Fruit fly (Drosophila melanogaster) whole organism, embryonic: Measurements from ENCODE around the gene CG7272.

Experiments
- Asciz ChIP-seq: fragments of 200-800 bp; sonication (Bioruptor generic); optimal IDR thresholded peaks from 2 replicates; lab custom pipeline; 2017; ENCODE audit warnings: missing biosample characterization, mild to moderate bottlenecking, missing genetic modification characterization, missing genetic modification reagents
- Atf3 ChIP-seq: fragments of 200-800 bp; sonication (Bioruptor generic); optimal IDR thresholded peaks from 3 replicates; lab custom pipeline; 2016; ENCODE audit warnings: missing biosample characterization, missing genetic modification characterization
- Atf6 ChIP-seq: fragments of 200-800 bp; sonication (Bioruptor generic); IDR thresholded peaks from 2 replicates; pipeline ENCODE4 v1.3.6; 2022; ENCODE audit warnings: missing biosample characterization, missing genetic modification characterization
- Awh ChIP-seq: fragments of 200-800 bp; sonication (Bioruptor generic); IDR thresholded peaks from 2 replicates; pipeline ENCODE4, ENCODE4 v1.3.6; 2022; ENCODE audit warnings: missing biosample characterization, missing genetic modification characterization
- CG10147 ChIP-seq: fragments of 200-800 bp; sonication (Bioruptor generic); optimal IDR thresholded peaks from 2 replicates; lab custom pipeline; 2019; ENCODE audit warnings: missing biosample characterization, mild to moderate bottlenecking, missing genetic modification characterization, moderate library complexity
- CG12104 ChIP-seq: fragments of 200-800 bp; sonication (Bioruptor generic); optimal IDR thresholded peaks from 3 replicates; lab custom pipeline; 2016; ENCODE audit warnings: missing biosample characterization, missing genetic modification characterization
- CG15073 ChIP-seq: fragments of 200-800 bp; sonication (Bioruptor generic); optimal IDR thresholded peaks from 2 replicates; lab custom pipeline; 2016; ENCODE audit warnings: missing biosample characterization, missing genetic modification characterization
- CG17612 ChIP-seq: fragments of 200-800 bp; sonication (Bioruptor generic); IDR thresholded peaks from 2 replicates; pipeline ENCODE4 v1.3.6; 2022; ENCODE audit warnings: missing biosample characterization, missing genetic modification characterization
- CG17802 ChIP-seq: fragments of 200-800 bp; sonication (Bioruptor generic); optimal IDR thresholded peaks from 2 replicates; lab custom pipeline; 2018; ENCODE audit warnings: missing biosample characterization, mild to moderate bottlenecking, missing genetic modification characterization, moderate library complexity
- CG31224 ChIP-seq: fragments of 200-800 bp; sonication (Bioruptor generic); IDR thresholded peaks from 2 replicates; pipeline ENCODE4 v1.3.6; 2022; ENCODE audit warnings: missing biosample characterization, missing genetic modification characterization
- CG34376 ChIP-seq: fragments of 200-800 bp; sonication (Bioruptor generic); optimal IDR thresholded peaks from 2 replicates; lab custom pipeline; 2018; ENCODE audit warnings: missing biosample characterization, mild to moderate bottlenecking, missing genetic modification characterization
- CG3995 ChIP-seq: fragments of 200-800 bp; sonication (Bioruptor generic); optimal IDR thresholded peaks from 3 replicates; lab custom pipeline; 2016; ENCODE audit warnings: missing biosample characterization, missing genetic modification characterization
- CG4360 ChIP-seq: fragments of 200-800 bp; sonication (Bioruptor generic); IDR thresholded peaks from 2 replicates; pipeline ENCODE4 v1.3.6; 2022; ENCODE audit warnings: missing biosample characterization, missing genetic modification characterization
- CG43689 ChIP-seq: fragments of 200-800 bp; sonication (Bioruptor generic); IDR thresholded peaks from 2 replicates; pipeline ENCODE4 v1.3.6; 2022; ENCODE audit warnings: missing biosample characterization, missing genetic modification characterization
- CG4854 ChIP-seq: fragments of 200-800 bp; sonication (Bioruptor generic); optimal IDR thresholded peaks from 2 replicates; lab custom pipeline; 2016; ENCODE audit warnings: missing biosample characterization, missing genetic modification characterization, inconsistent platforms
- CG6272 ChIP-seq: fragments of 200-800 bp; sonication (Bioruptor generic); IDR thresholded peaks from 2 replicates; pipeline ENCODE4 v1.3.6; 2022; ENCODE audit warnings: missing biosample characterization, missing genetic modification characterization
- CG7745 ChIP-seq: fragments of 200-800 bp; sonication (Bioruptor generic); optimal IDR thresholded peaks from 2 replicates; lab custom pipeline; 2018; ENCODE audit warnings: missing biosample characterization, mild to moderate bottlenecking, missing genetic modification characterization, moderate library complexity
- CG7839 ChIP-seq: fragments of 200-800 bp; sonication (Bioruptor generic); optimal IDR thresholded peaks from 3 replicates; lab custom pipeline; 2018; ENCODE audit warnings: missing biosample characterization, mild to moderate bottlenecking, missing genetic modification characterization, moderate library complexity
- CG7963 ChIP-seq: fragments of 200-800 bp; sonication (Bioruptor generic); IDR thresholded peaks from 3 replicates; pipeline ENCODE4 v1.3.6; 2022; ENCODE audit warnings: missing biosample characterization, missing genetic modification characterization; ENCODE audit not compliant: partially characterized antibody
- CG8478 ChIP-seq: fragments of >200 bp; optimal IDR thresholded peaks from 2 replicates; lab custom pipeline; 2018
- CG9215 ChIP-seq: fragments of 200-800 bp; sonication (Bioruptor generic); IDR thresholded peaks from 2 replicates; pipeline ENCODE4 v1.3.6; 2022; ENCODE audit warnings: missing biosample characterization, missing genetic modification characterization
- CG9437 ChIP-seq: fragments of 200-800 bp; sonication (Bioruptor generic); optimal IDR thresholded peaks from 2 replicates; lab custom pipeline; 2018; ENCODE audit warnings: missing biosample characterization, mild to moderate bottlenecking, missing genetic modification characterization
- CoRest ChIP-seq: fragments of 200-800 bp; sonication (Bioruptor generic); optimal IDR thresholded peaks from 3 replicates; lab custom pipeline; 2018; ENCODE audit warnings: missing biosample characterization, mild to moderate bottlenecking, missing genetic modification characterization, moderate library complexity
- CrebB ChIP-seq: fragments of 200-800 bp; sonication (Bioruptor generic); optimal IDR thresholded peaks from 3 replicates; lab custom pipeline; 2018; ENCODE audit warnings: missing biosample characterization, mild to moderate bottlenecking, missing genetic modification characterization
- Fer1 ChIP-seq: fragments of 200-800 bp; sonication (Bioruptor generic); optimal IDR thresholded peaks from 2 replicates; lab custom pipeline; 2017; ENCODE audit warnings: missing biosample characterization, mild to moderate bottlenecking, missing genetic modification characterization
- HLH54F ChIP-seq: fragments of 200-800 bp; sonication (Bioruptor generic); optimal IDR thresholded peaks from 3 replicates; lab custom pipeline; 2016; ENCODE audit warnings: missing biosample characterization, missing genetic modification characterization
- Hey ChIP-seq: fragments of 200-800 bp; sonication (Bioruptor generic); optimal IDR thresholded peaks from 3 replicates; lab custom pipeline; 2018; ENCODE audit warnings: missing biosample characterization, mild to moderate bottlenecking, missing genetic modification characterization
- Hr3 ChIP-seq: fragments of 200-800 bp; sonication (Bioruptor generic); optimal IDR thresholded peaks from 3 replicates; lab custom pipeline; 2016; ENCODE audit warnings: missing biosample characterization, missing genetic modification characterization
- NK7.1 ChIP-seq: fragments of 200-800 bp; sonication (Bioruptor generic); optimal IDR thresholded peaks from 3 replicates; lab custom pipeline; 2016; ENCODE audit warnings: missing biosample characterization, missing genetic modification characterization
- Nf-YB ChIP-seq: fragments of 200-800 bp; sonication (Bioruptor generic); optimal IDR thresholded peaks from 3 replicates; lab custom pipeline; 2019; ENCODE audit warnings: missing biosample characterization, mild to moderate bottlenecking, missing genetic modification characterization, moderate library complexity
- Nf-YC ChIP-seq: fragments of 200-800 bp; optimal IDR thresholded peaks from 3 replicates; lab custom pipeline; 2019; ENCODE audit warnings: missing biosample characterization, mild to moderate bottlenecking, missing genetic modification characterization, moderate library complexity
- PHDP ChIP-seq: fragments of 200-800 bp; sonication (Bioruptor generic); optimal IDR thresholded peaks from 3 replicates; lab custom pipeline; 2018; ENCODE audit warnings: missing biosample characterization, mild to moderate bottlenecking, missing genetic modification characterization, moderate library complexity
- Pdp1 ChIP-seq, 2 experiments: fragments of 200-800 bp; sonication (Bioruptor generic); optimal IDR thresholded peaks; 3 replicates each; lab custom pipeline; 2016; ENCODE audit warnings: missing biosample characterization in 2 of 2, missing genetic modification characterization in 2 of 2, mild to moderate bottlenecking in 1 of 2, moderate library complexity in 1 of 2
- Ptx1 ChIP-seq: fragments of 200-800 bp; sonication (Bioruptor generic); IDR thresholded peaks from 2 replicates; pipeline ENCODE4 v1.3.6; 2022; ENCODE audit warnings: missing biosample characterization, missing genetic modification characterization
- Rfx ChIP-seq: fragments of 200-800 bp; sonication (Bioruptor generic); IDR thresholded peaks from 2 replicates; pipeline ENCODE4 v1.3.6; 2022; ENCODE audit warnings: missing biosample characterization, missing genetic modification characterization
- Trl ChIP-seq, 3 experiments: fragments of >200 bp in 2 of 3; fragments of 200-800 bp in 1 of 3; sonication (Bioruptor generic) in 1 of 3; optimal IDR thresholded peaks; 2 replicates in 1 of 3; 3 replicates in 2 of 3; lab custom pipeline; 2016 to 2017; ENCODE audit warnings: missing biosample characterization in 1 of 3, missing genetic modification characterization in 1 of 3
- ato ChIP-seq: fragments of 200-800 bp; sonication (Bioruptor generic); IDR thresholded peaks from 2 replicates; pipeline ENCODE4 v1.3.6; 2022; ENCODE audit warnings: missing biosample characterization, missing genetic modification characterization; ENCODE audit not compliant: partially characterized antibody
- bsh ChIP-seq, 2 experiments: fragments of 200-800 bp; sonication (Bioruptor generic); optimal IDR thresholded peaks; 2 replicates each; lab custom pipeline; 2017 to 2018; ENCODE audit warnings: mild to moderate bottlenecking in 2 of 2, missing biosample characterization in 2 of 2, missing genetic modification characterization in 2 of 2, moderate library complexity in 1 of 2
- btn ChIP-seq: fragments of 200-800 bp; sonication (Bioruptor generic); optimal IDR thresholded peaks from 2 replicates; lab custom pipeline; 2016; ENCODE audit warnings: missing biosample characterization, missing genetic modification characterization
- danr ChIP-seq: fragments of 200-800 bp; sonication (Bioruptor generic); IDR thresholded peaks from 2 replicates; pipeline ENCODE4 v1.3.6; 2022; ENCODE audit warnings: missing biosample characterization, missing genetic modification characterization
- gcm2 ChIP-seq: fragments of 200-800 bp; sonication (Bioruptor generic); optimal IDR thresholded peaks from 2 replicates; lab custom pipeline; 2016; ENCODE audit warnings: missing biosample characterization, missing genetic modification characterization
- ham ChIP-seq: fragments of 200-800 bp; sonication (Bioruptor generic); IDR thresholded peaks from 2 replicates; pipeline ENCODE4 v1.3.6; 2022; ENCODE audit warnings: missing biosample characterization, missing genetic modification characterization
- ken ChIP-seq: fragments of 200-800 bp; sonication (Bioruptor generic); IDR thresholded peaks from 3 replicates; pipeline ENCODE4 v1.3.6; 2022; ENCODE audit warnings: missing biosample characterization, missing genetic modification characterization
- klu ChIP-seq: fragments of 200-800 bp; sonication (Bioruptor generic); IDR thresholded peaks from 2 replicates; pipeline ENCODE4 v1.3.6; 2022; ENCODE audit warnings: missing biosample characterization, missing genetic modification characterization
- onecut ChIP-seq: fragments of 200-800 bp; sonication (Bioruptor generic); IDR thresholded peaks from 2 replicates; pipeline ENCODE4 v1.3.6; 2022; ENCODE audit warnings: missing biosample characterization, missing genetic modification characterization
- pnt ChIP-seq: fragments of 200-800 bp; sonication (Bioruptor generic); optimal IDR thresholded peaks from 3 replicates; lab custom pipeline; 2016; ENCODE audit warnings: missing biosample characterization, missing genetic modification characterization
- pum ChIP-seq: fragments of 200-800 bp; sonication (Bioruptor generic); optimal IDR thresholded peaks from 2 replicates; lab custom pipeline; 2016; ENCODE audit warnings: missing biosample characterization, missing genetic modification characterization
- slou ChIP-seq: fragments of 200-800 bp; sonication (Bioruptor generic); optimal IDR thresholded peaks from 3 replicates; lab custom pipeline; 2016; ENCODE audit warnings: missing biosample characterization, missing genetic modification characterization
- tll ChIP-seq, 2 experiments: fragments of 200-800 bp in 1 of 2; fragments of >200 bp in 1 of 2; sonication (Bioruptor generic) in 1 of 2; optimal IDR thresholded peaks; 2 replicates each; lab custom pipeline; 2017 to 2019; ENCODE audit warnings: missing biosample characterization in 2 of 2, missing genetic modification characterization in 2 of 2, mild to moderate bottlenecking in 1 of 2, moderate library complexity in 1 of 2
- wor ChIP-seq: fragments of 200-800 bp; sonication (Bioruptor generic); IDR thresholded peaks from 2 replicates; pipeline ENCODE4 v1.3.6; 2022; ENCODE audit warnings: missing biosample characterization, missing genetic modification characterization

Gene CG7272

DNA sequence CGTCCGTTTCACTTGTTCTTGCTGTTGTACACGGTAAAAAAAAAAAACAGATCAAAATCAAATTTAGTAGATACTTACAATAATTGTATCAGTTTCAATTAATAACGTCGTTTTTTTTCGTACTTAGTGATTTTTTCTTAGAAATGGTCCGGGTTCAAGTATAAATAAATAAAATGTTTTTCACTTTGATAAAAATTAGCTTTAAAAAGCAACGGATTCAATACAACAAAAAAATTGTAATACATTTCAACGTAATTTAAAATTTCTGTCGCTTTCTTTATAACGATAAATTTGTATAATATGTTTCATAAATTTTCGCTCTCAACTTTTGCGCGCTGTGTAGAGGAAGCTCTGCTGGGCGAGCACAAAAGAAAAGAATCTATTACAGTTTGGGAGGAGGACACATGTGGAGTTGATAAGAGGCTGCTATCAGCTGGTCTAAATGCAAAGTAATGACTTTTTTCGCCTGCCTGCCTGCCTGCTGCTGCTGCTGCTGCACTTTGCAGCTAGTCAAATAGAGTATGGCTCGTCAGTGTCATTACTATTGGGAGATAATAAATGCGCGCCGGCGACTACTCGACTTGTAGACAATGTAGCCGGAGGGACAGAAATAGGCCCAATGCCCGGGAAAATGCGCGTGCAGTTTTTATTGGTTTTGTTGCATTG, 37.3 kb downstream of the CG7272 start (continued):
- TF ChIP-seq CG12104 (peak; percentile 58), CG7839 (peak; percentile 84), ken (GFP tag; lab: Robert Waterston, UW) (no peak), Atf3 (GFP tag; lab: Kevin White, UChicago) (no peak), Nf-YB (peak; percentile 53), Fer1 (GFP tag; lab: Kevin White, UChicago) (peak; percentile 55), HLH54F (GFP tag; lab: Kevin White, UChicago) (peak; percentile 10), CG4360 (0 out of 2 replicates have a peak, but pooled peaks have one; percentile 8), CG9215 (GFP tag; lab: Robert Waterston, UW) (peak; percentile 26; the same call in 1 of the 2 replicates), CG43689 (GFP tag; lab: Robert Waterston, UW) (no peak), CG8478 (lab: Kevin White, UChicago) (no peak), CG7963 (GFP tag; lab: Robert Waterston, UW) (no peak), CG17612 (GFP tag; lab: Robert Waterston, UW) (no peak), CG15073 (no peak), CG7745 (no peak), Awh (GFP tag; lab: Robert Waterston, UW) (0 out of 2 replicates have a peak, but pooled peaks have one; percentile 16), klu (GFP tag; lab: Robert Waterston, UW) (peak; percentile 44; the same call in 1 of the 2 replicates), gcm2 (GFP tag; lab: Kevin White, UChicago) (no peak), Asciz (GFP tag; lab: Kevin White, UChicago) (peak; percentile 75), bsh (GFP tag; optimal IDR thresholded peaks at IDR 0.05; lab: Kevin White, UChicago) (peak in 1 of 2 experiments; percentile 80), CG6272 (GFP tag; lab: Robert Waterston, UW) (peak; percentile 37; the same call in 1 of the 2 replicates), Hr3 (GFP tag; lab: Kevin White, UChicago) (peak; percentile 66), CG31224 (GFP tag; lab: Robert Waterston, UW) (no peak), PHDP (tag; lab: Kevin White, UChicago) (peak; percentile 81), Hey (tag; lab: Kevin White, UChicago) (no peak), wor (GFP tag; lab: Robert Waterston, UW) (no peak), CG34376 (GFP tag; lab: Kevin White, UChicago) (no peak), CG3995 (GFP tag; lab: Kevin White, UChicago) (no peak), Ptx1 (GFP tag; lab: Robert Waterston, UW) (peak; percentile 73), Trl (optimal IDR thresholded peaks at IDR 0.05; lab: Kevin White, UChicago) (no peak), Trl (GFP tag; optimal IDR thresholded peaks at IDR 0.05; lab: Kevin White, UChicago) (peak; percentile 52), CoRest (tag; lab: Kevin White, UChicago) (peak; percentile 81), tll (GFP tag; optimal IDR thresholded peaks at IDR 0.05; lab: Kevin White, UChicago) (peak in 1 of 2 experiments; percentile 77), CG17802 (tag; lab: Kevin White, UChicago) (no peak), ato (no peak), pum (peak; percentile 46), CG4854 (no peak), Nf-YC (peak; percentile 15), CrebB (tag; lab: Kevin White, UChicago) (no peak), CG10147 (GFP tag; lab: Kevin White, UChicago) (peak; percentile 28), onecut (GFP tag; lab: Robert Waterston, UW) (no peak), ham (GFP tag; lab: Robert Waterston, UW) (no peak), slou (GFP tag; lab: Kevin White, UChicago) (no peak), Rfx (peak; percentile 59), pnt (GFP tag; lab: Kevin White, UChicago) (peak; percentile 2), Pdp1 (GFP tag; optimal IDR thresholded peaks at IDR 0.05; lab: Kevin White, UChicago) (peak in 1 of 2 experiments; percentile 32), Atf6 (GFP tag; lab: Robert Waterston, UW) (no peak; the same call in 1 of the 2 replicates), btn (peak; percentile 1), danr (no peak), NK7.1 (GFP tag; lab: Kevin White, UChicago) (peak; percentile 15), CG9437 (GFP tag; lab: Kevin White, UChicago) (peak; percentile 70)
